Worm (Caenorhabditis elegans) whole organism, L1 larva: ENCODE results near the gene K08C7.7.

Source experiments
- C16A3.4 ChIP-seq: fragments of 150-350 bp; optimal IDR thresholded peaks from 2 replicates; lab custom pipeline; 2014; ENCODE audit warnings: missing biosample characterization, missing genetic modification characterization
- blmp-1 ChIP-seq: fragments of 150-350 bp; optimal IDR thresholded peaks from 2 replicates; lab custom pipeline; 2014; ENCODE audit warnings: missing biosample characterization, missing genetic modification characterization
- dpl-1 ChIP-seq, 3 experiments: fragments of 150-350 bp in 2 of 3; sonication (generic microtip) in 1 of 3; optimal IDR thresholded peaks; 2 replicates each; lab custom pipeline; 2014 to 2017; ENCODE audit warnings: missing biosample characterization in 3 of 3, missing genetic modification characterization in 3 of 3, missing genetic modification reagents in 3 of 3
- efl-1 ChIP-seq, 4 experiments: fragments of 150-350 bp; optimal IDR thresholded peaks in 3 of 4; peaks in 1 of 4; 1 replicate in 1 of 4; 2 replicates in 3 of 4; lab custom pipeline; 2014; ENCODE audit warnings: missing biosample characterization in 2 of 4, missing genetic modification characterization in 2 of 4, missing genetic modification reagents in 2 of 4
- egl-13 ChIP-seq: sonication (generic microtip); optimal IDR thresholded peaks from 2 replicates; lab custom pipeline; 2016; ENCODE audit warnings: missing genotype, missing genetic modification reagents, missing genetic modification characterization, missing compliant biosample characterization
- elt-2 ChIP-seq: sonication (generic microtip); optimal IDR thresholded peaks from 2 replicates; lab custom pipeline; 2016; ENCODE audit warnings: missing genetic modification characterization, mild to moderate bottlenecking, inconsistent platforms, missing compliant biosample characterization, missing genetic modification reagents
- elt-3 ChIP-seq, 6 experiments: fragments of 150-350 bp in 1 of 6; sonication (generic microtip); optimal IDR thresholded peaks; 2 replicates each; lab custom pipeline; 2017 to 2018; ENCODE audit warnings: missing biosample characterization in 6 of 6, missing genetic modification characterization in 6 of 6, inconsistent platforms in 1 of 6
- fkh-4 ChIP-seq: sonication (generic microtip); optimal IDR thresholded peaks from 2 replicates; lab custom pipeline; 2016; ENCODE audit warnings: missing compliant biosample characterization, missing genetic modification characterization, borderline replicate concordance
- fos-1 ChIP-seq: fragments of 150-350 bp; optimal IDR thresholded peaks from 2 replicates; lab custom pipeline; 2014; ENCODE audit warnings: missing biosample characterization, missing genetic modification characterization
- grh-1 ChIP-seq: fragments of 200-800 bp; sonication (Bioruptor generic); IDR thresholded peaks from 2 replicates; pipeline ENCODE4 v1.3.6; 2022; ENCODE audit warnings: missing genetic modification reagents, missing genetic modification characterization, missing compliant biosample characterization
- hlh-4 ChIP-seq: sonication (generic microtip); optimal IDR thresholded peaks from 2 replicates; lab custom pipeline; 2016; ENCODE audit warnings: mild to moderate bottlenecking, missing genetic modification characterization, missing compliant biosample characterization
- isw-1 ChIP-seq: fragments of 200-800 bp; sonication (Bioruptor generic); IDR thresholded peaks from 2 replicates; pipeline ENCODE4 v1.3.6; 2022; ENCODE audit warnings: missing genetic modification characterization, missing compliant biosample characterization
- jun-1 ChIP-seq: fragments of 150-350 bp; optimal IDR thresholded peaks from 2 replicates; lab custom pipeline; 2014; ENCODE audit warnings: missing biosample characterization, missing genetic modification reagents, missing genetic modification characterization
- lin-13 ChIP-seq: fragments of 150-350 bp; optimal IDR thresholded peaks from 2 replicates; lab custom pipeline; 2014; ENCODE audit warnings: missing biosample characterization, missing genetic modification reagents, missing genetic modification characterization
- lin-14 ChIP-seq: fragments of 200-800 bp; sonication (Bioruptor generic); optimal IDR thresholded peaks from 2 replicates; lab custom pipeline; 2018; ENCODE audit warnings: mild to moderate bottlenecking, missing genetic modification characterization, moderate library complexity, missing compliant biosample characterization
- lin-35 ChIP-seq, 2 experiments: fragments of 150-350 bp; optimal IDR thresholded peaks; 2 replicates each; lab custom pipeline; 2014; ENCODE audit warnings: missing biosample characterization in 2 of 2, missing genetic modification characterization in 2 of 2, missing genetic modification reagents in 2 of 2
- lir-3 ChIP-seq: sonication (generic microtip); optimal IDR thresholded peaks from 2 replicates; lab custom pipeline; 2016; ENCODE audit warnings: mild to moderate bottlenecking, missing genetic modification characterization, moderate library complexity, missing compliant biosample characterization; ENCODE audit not compliant: poor library complexity
- lsy-2 ChIP-seq, 2 experiments: fragments of 150-350 bp; optimal IDR thresholded peaks; 2 replicates each; lab custom pipeline; 2014; ENCODE audit warnings: missing biosample characterization in 2 of 2, missing genetic modification characterization in 2 of 2
- mab-9 ChIP-seq: fragments of 200-800 bp; sonication (Bioruptor generic); IDR thresholded peaks from 2 replicates; pipeline ENCODE4 v1.3.6; 2022; ENCODE audit warnings: missing genetic modification reagents, missing genetic modification characterization, missing compliant biosample characterization
- mdl-1 ChIP-seq, 2 experiments: fragments of 150-350 bp; optimal IDR thresholded peaks; 2 replicates each; lab custom pipeline; 2014 to 2017; ENCODE audit warnings: missing biosample characterization in 2 of 2, missing genetic modification characterization in 2 of 2, inconsistent platforms in 1 of 2
- mef-2 ChIP-seq: fragments of 150-350 bp; optimal IDR thresholded peaks from 2 replicates; lab custom pipeline; 2014; ENCODE audit warnings: missing biosample characterization, missing genetic modification characterization
- nhr-19 ChIP-seq: fragments of 200-800 bp; sonication (Bioruptor generic); conservative IDR thresholded peaks from 2 replicates; pipeline ENCODE4 v1.3.6; 2022; ENCODE audit warnings: missing genetic modification characterization, missing compliant biosample characterization
- nhr-20 ChIP-seq: sonication (generic microtip); optimal IDR thresholded peaks from 2 replicates; lab custom pipeline; 2016; ENCODE audit warnings: mild to moderate bottlenecking, missing genetic modification characterization, missing compliant biosample characterization
- nhr-237 ChIP-seq: fragments of 150-350 bp; optimal IDR thresholded peaks from 2 replicates; lab custom pipeline; 2014; ENCODE audit warnings: missing biosample characterization, missing genetic modification characterization
- nhr-28 ChIP-seq: fragments of 150-350 bp; optimal IDR thresholded peaks from 2 replicates; lab custom pipeline; 2014; ENCODE audit warnings: missing biosample characterization, missing genetic modification characterization
- nhr-85 ChIP-seq: sonication (generic microtip); peaks from one replicate; lab custom pipeline; 2016; ENCODE audit warnings: missing genetic modification characterization, inconsistent platforms, missing compliant biosample characterization
- nhr-90 ChIP-seq: sonication (generic microtip); optimal IDR thresholded peaks from 2 replicates; lab custom pipeline; 2016; ENCODE audit warnings: mild to moderate bottlenecking, missing genetic modification characterization, missing compliant biosample characterization; ENCODE audit not compliant: poor library complexity
- rnt-1 ChIP-seq: sonication (generic microtip); optimal IDR thresholded peaks from 2 replicates; lab custom pipeline; 2016; ENCODE audit warnings: mild to moderate bottlenecking, missing genetic modification characterization, moderate library complexity, missing compliant biosample characterization
- sox-4 ChIP-seq: sonication (generic microtip); optimal IDR thresholded peaks from 2 replicates; lab custom pipeline; 2016; ENCODE audit warnings: missing genetic modification characterization, missing compliant biosample characterization
- sptf-1 ChIP-seq: fragments of 150-350 bp; optimal IDR thresholded peaks from 2 replicates; lab custom pipeline; 2014; ENCODE audit warnings: missing biosample characterization, missing genetic modification characterization
- tbx-2 ChIP-seq: sonication (generic microtip); optimal IDR thresholded peaks from 2 replicates; lab custom pipeline; 2016; ENCODE audit warnings: missing genetic modification characterization, missing compliant biosample characterization
- unc-62 ChIP-seq: fragments of 150-350 bp; optimal IDR thresholded peaks from 2 replicates; lab custom pipeline; 2014; ENCODE audit warnings: missing biosample characterization, missing genetic modification reagents, missing genetic modification characterization
- unc-98 ChIP-seq: fragments of 200-800 bp; sonication (Bioruptor generic); IDR thresholded peaks from 2 replicates; pipeline ENCODE4 v1.3.6; 2022; ENCODE audit warnings: missing genetic modification characterization, missing compliant biosample characterization
- zag-1 ChIP-seq: fragments of 150-350 bp; optimal IDR thresholded peaks from 2 replicates; lab custom pipeline; 2014; ENCODE audit warnings: missing biosample characterization, missing genetic modification characterization
- zip-4 ChIP-seq: fragments of 200-800 bp; sonication (Bioruptor generic); optimal IDR thresholded peaks from 2 replicates; lab custom pipeline; 2018; ENCODE audit warnings: mild to moderate bottlenecking, missing genetic modification characterization, moderate library complexity, missing compliant biosample characterization

K08C7.7 gene

ce11 chrIV:10661760-10662159, 2.5 kb upstream of the K08C7.7 start, which contains the start of gene fmo-1:
TSS of gene fmo-1 (plus strand) at chrIV:10661857.
- peak; percentile 23 for TF ChIP-seq elt-2 (tag; lab: Kevin White, UChicago)
- no peak for TF ChIP-seq nhr-20 (tag; lab: Kevin White, UChicago)

- TF ChIP-seq blmp-1 (tag; lab: Kevin White, UChicago) = no peak
- TF ChIP-seq rnt-1 = peak; percentile 11
- TF ChIP-seq zag-1 (tag; lab: Kevin White, UChicago) = no peak
Observed at ce11 chrIV:10666523-10666922, 2.3 kb downstream of the K08C7.7 start, which contains the start of gene epi-1. TSS of gene epi-1 (plus strand) at chrIV:10666823.

- no peak for TF ChIP-seq fos-1
- no peak for TF ChIP-seq jun-1 (tag; lab: Kevin White, UChicago)
- TF ChIP-seq, all 84 proteins: peak for 0
Observed at ce11 chrIV:10668561-10668960, 4.3 kb downstream of the K08C7.7 start.

- TF ChIP-seq zip-4 (GFP tag; lab: Kevin White, UChicago) (no peak), nhr-85 (no peak), nhr-28 (tag; lab: Kevin White, UChicago) (no peak), grh-1 (GFP tag; lab: Robert Waterston, UW) (no peak), unc-98 (GFP tag; lab: Robert Waterston, UW) (no peak), nhr-19 (GFP tag; lab: Robert Waterston, UW) (no peak), lin-13 (GFP tag; lab: Kevin White, UChicago) (no peak), sox-4 (tag; lab: Kevin White, UChicago) (no peak), hlh-4 (tag; lab: Kevin White, UChicago) (no peak), C16A3.4 (tag; lab: Kevin White, UChicago) (no peak), fkh-4 (tag; lab: Kevin White, UChicago) (no peak), fos-1 (no peak), lin-35 (GFP tag; optimal IDR thresholded peaks at IDR 0.05; lab: Kevin White, UChicago) (no peak), isw-1 (GFP tag; lab: Robert Waterston, UW) (no peak), nhr-237 (no peak), efl-1 (optimal IDR thresholded peaks at IDR 0.05; lab: Kevin White, UChicago) (no peak), efl-1 (GFP tag; optimal IDR thresholded peaks at IDR 0.05 in 1 of 2; lab: Kevin White, UChicago) (no peak), unc-62 (GFP tag; lab: Kevin White, UChicago) (no peak), lir-3 (tag; lab: Kevin White, UChicago) (no peak), egl-13 (tag; lab: Kevin White, UChicago) (no peak)
Observed at ce11 chrIV:10680379-10680778, 16.1 kb downstream of the K08C7.7 start, which contains the start of gene K08C7.4. TSS of gene K08C7.4 (minus strand) at chrIV:10680479.

- no peak for TF ChIP-seq nhr-90
- no peak for TF ChIP-seq mab-9 (GFP tag; lab: Robert Waterston, UW)
- TF ChIP-seq lin-14 (GFP tag; lab: Kevin White, UChicago) = peak; percentile 50
- TF ChIP-seq lsy-2 (tag; optimal IDR thresholded peaks at IDR 0.05; lab: Kevin White, UChicago) = no peak
- TF ChIP-seq mdl-1 (tag; optimal IDR thresholded peaks at IDR 0.05; lab: Kevin White, UChicago) = peak in 1 of 2 experiments; percentile 94
- peak; percentile 54 for TF ChIP-seq nhr-20 (tag; lab: Kevin White, UChicago)
- TF ChIP-seq jun-1 (tag; lab: Kevin White, UChicago) = peak; percentile 28
- TF ChIP-seq mef-2 (tag; lab: Kevin White, UChicago) = no peak
- peak in 1 of 2 experiments; percentile 69 for TF ChIP-seq lin-35 (GFP tag; optimal IDR thresholded peaks at IDR 0.05; lab: Kevin White, UChicago)
- peak; percentile 29 for TF ChIP-seq C16A3.4 (tag; lab: Kevin White, UChicago)
- peak in 1 of 6 experiments; percentile 42 for TF ChIP-seq elt-3 (tag; optimal IDR thresholded peaks at IDR 0.05; lab: Kevin White, UChicago)
- TF ChIP-seq nhr-85 = peak; percentile 41
- TF ChIP-seq sptf-1 (tag; lab: Kevin White, UChicago) = no peak
- peak; percentile 40; the same call in 1 of the 2 replicates for TF ChIP-seq nhr-19 (GFP tag; lab: Robert Waterston, UW)
- no peak for TF ChIP-seq dpl-1 (GFP tag; optimal IDR thresholded peaks at IDR 0.05; lab: Kevin White, UChicago)
- no peak for TF ChIP-seq tbx-2 (tag; lab: Kevin White, UChicago)
- TF ChIP-seq, all 84 proteins: peak for 9
Observed at ce11 chrIV:10682155-10682749, 18.0 kb downstream of the K08C7.7 start, which contains the start of gene fmo-2. TSS of gene fmo-2 (plus strand) at chrIV:10682524.
